Fruit fly (Drosophila melanogaster): Measurements from ENCODE around the gene S-Lap3.

The S-Lap3 gene

DNA sequence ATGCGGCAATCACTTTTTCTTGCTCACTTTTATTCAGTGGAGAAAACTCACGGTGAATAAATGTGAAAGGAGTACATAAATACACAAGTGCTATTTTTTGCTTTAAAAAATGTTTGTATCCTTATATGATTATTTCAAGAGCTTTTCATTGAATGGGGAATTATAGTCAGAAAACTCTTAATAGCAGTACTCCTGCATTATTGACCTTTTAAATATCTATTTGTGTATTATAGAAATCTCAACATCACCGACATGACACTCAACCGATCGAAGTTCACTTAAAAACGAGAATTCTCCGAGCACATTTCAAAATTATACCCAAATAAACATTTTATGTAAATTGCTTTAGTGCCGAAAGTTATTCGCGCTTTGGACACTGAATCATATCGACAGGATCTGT is at the start of gene S-Lap3:
Gene S-Lap3 (plus strand): TSS at position 301 of the 400 bp plus-strand sequence.
- TF ChIP-seq Myc (optimal IDR thresholded peaks at IDR 0.05) (no peak), psq (optimal IDR thresholded peaks at IDR 0.05) (no peak), ttk (optimal IDR thresholded peaks at IDR 0.05) (no peak), Sin3A (optimal IDR thresholded peaks at IDR 0.05) (no peak), h (optimal IDR thresholded peaks at IDR 0.05) (no peak), insv (optimal IDR thresholded peaks at IDR 0.05) (no peak)

DNA sequence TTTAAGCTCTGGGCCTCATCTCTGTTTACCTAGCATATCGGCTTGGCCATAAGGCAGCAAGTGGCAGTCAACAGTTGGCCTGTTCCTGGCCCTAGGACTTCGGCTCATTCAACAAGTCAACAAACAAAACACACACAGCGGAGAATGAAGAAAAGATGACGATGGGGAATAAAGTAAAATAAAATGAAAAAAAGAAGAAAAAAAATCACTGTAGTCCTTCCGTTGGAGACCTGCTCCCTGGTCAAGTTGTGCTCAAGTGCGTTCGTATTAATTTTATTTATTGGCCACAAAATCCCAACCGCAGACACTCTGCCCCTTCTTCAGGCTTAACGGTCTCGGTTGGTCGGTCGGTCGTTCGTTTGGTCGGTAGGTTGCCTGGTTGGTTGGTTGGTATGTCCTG is 46.6 kb upstream of the S-Lap3 start:
- TF ChIP-seq insv (optimal IDR thresholded peaks at IDR 0.05) (no peak), Myc (optimal IDR thresholded peaks at IDR 0.05) (no peak), psq (optimal IDR thresholded peaks at IDR 0.05) (no peak), h (optimal IDR thresholded peaks at IDR 0.05) (no peak), ttk (optimal IDR thresholded peaks at IDR 0.05) (no peak), Sin3A (optimal IDR thresholded peaks at IDR 0.05) (no peak)

DNA sequence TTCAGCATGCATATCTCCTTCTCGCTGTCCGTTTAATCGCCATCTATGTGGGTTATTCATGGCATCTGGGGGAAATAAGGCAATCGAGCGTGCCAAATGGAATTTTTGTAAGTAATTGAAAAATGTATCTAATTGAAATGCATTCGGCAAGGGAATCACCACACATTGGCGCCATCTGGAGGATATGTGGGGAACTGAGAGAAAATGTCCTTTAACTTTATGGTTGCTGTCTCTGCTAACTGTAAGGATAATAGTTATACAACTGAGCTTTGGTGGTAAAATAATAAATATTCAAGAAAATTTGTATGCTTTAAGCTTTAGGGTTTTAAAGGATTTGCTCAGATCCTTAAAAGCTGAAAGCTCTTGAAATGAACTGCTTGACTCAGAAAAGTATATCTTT is 37.7 kb upstream of the S-Lap3 start:
- no peak for TF ChIP-seq insv (optimal IDR thresholded peaks at IDR 0.05)
- TF ChIP-seq Myc (optimal IDR thresholded peaks at IDR 0.05) = no peak
- no peak for TF ChIP-seq psq (optimal IDR thresholded peaks at IDR 0.05)
- no peak for TF ChIP-seq h (optimal IDR thresholded peaks at IDR 0.05)
- no peak for TF ChIP-seq ttk (optimal IDR thresholded peaks at IDR 0.05)
- TF ChIP-seq Sin3A (optimal IDR thresholded peaks at IDR 0.05) = no peak

DNA sequence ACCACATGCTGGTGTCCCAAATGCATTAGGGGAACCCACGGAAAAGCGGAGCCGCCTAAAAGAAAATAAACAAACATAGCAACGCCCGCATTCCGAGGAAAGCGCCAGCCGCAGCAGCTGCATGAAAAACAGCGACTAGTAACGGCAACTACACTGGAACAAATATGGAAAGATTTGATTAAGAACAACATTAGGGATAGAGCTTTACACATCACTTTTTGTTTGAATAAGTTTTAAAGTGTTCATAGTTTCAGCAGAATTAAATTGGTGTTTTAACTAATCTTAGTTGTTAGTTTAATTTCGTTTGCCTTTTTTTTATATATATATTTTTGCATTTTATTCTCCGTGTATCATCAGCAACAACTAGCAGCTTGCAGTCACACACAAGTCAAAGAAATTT is 37.0 kb upstream of the S-Lap3 start:
- no peak for TF ChIP-seq psq (optimal IDR thresholded peaks at IDR 0.05)
- TF ChIP-seq ttk (optimal IDR thresholded peaks at IDR 0.05) = no peak
- TF ChIP-seq Myc (optimal IDR thresholded peaks at IDR 0.05) = no peak
- no peak for TF ChIP-seq insv (optimal IDR thresholded peaks at IDR 0.05)
- TF ChIP-seq h (optimal IDR thresholded peaks at IDR 0.05) = no peak
- no peak for TF ChIP-seq Sin3A (optimal IDR thresholded peaks at IDR 0.05)

DNA sequence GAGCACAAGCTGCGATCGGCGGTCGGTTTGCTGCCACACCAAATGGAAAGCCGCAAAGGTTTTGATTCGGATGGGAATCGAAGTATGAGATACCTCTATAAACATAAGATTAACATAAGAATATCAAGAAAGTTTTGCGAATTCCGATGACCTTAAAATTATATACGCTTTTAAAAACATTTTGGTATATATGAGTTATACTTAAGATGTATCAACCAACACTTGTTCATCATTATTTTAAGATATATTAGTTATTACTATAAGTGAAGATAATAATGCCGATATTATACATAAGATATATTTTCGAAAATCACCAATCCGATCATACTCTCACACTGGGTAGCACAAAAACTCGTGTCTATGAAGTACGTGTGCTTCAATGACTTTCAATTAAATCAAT is 36.2 kb upstream of the S-Lap3 start:
- TF ChIP-seq Sin3A (optimal IDR thresholded peaks at IDR 0.05) (no peak), Myc (optimal IDR thresholded peaks at IDR 0.05) (no peak), ttk (optimal IDR thresholded peaks at IDR 0.05) (no peak), h (optimal IDR thresholded peaks at IDR 0.05) (no peak)

DNA sequence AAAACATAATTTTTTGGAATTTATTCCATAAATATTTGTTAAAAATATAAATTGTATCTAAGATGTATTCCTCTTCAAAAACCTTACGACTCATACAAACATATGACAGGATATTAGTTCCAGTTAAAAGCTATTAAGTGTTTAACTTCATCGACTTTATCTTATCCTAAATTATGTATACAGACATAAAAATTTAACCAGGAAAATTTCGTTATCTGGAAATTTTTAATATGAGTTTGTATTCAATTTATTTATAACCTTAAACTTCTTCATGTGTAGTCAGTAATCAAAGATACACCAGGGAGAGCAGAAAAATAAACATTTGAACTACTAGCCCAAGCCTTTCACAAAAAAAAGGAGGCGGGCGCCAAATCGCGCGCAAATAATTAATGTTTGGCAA is 35.5 kb upstream of the S-Lap3 start:
- TF ChIP-seq Sin3A (optimal IDR thresholded peaks at IDR 0.05) (no peak), psq (optimal IDR thresholded peaks at IDR 0.05) (no peak), ttk (optimal IDR thresholded peaks at IDR 0.05) (no peak), Myc (optimal IDR thresholded peaks at IDR 0.05) (no peak), h (optimal IDR thresholded peaks at IDR 0.05) (no peak), insv (optimal IDR thresholded peaks at IDR 0.05) (no peak)

DNA sequence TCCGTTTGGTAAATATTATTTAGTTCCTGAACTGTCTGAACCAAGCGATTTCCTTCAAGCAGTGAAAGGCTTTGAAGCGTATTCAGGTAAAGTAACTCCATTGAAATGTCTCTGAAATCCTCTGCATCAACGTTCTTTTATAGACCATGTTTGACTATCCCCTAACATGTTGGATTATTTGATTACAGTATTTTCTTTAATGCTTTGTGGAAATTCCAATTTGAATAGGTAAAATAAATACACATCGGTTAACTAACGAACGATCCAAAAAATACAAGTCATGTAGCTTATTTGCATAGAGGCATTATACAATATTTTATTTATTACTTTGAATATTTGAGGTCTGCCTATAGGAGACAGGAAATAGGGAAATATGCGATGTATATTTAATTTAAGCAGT is 33.1 kb upstream of the S-Lap3 start, which contains the start of gene Ir67b:
Gene Ir67b (minus strand): TSS at position 101 of the 400 bp plus-strand sequence.
- TF ChIP-seq h (optimal IDR thresholded peaks at IDR 0.05) (no peak), insv (optimal IDR thresholded peaks at IDR 0.05) (no peak), psq (optimal IDR thresholded peaks at IDR 0.05) (no peak), ttk (optimal IDR thresholded peaks at IDR 0.05) (no peak), Sin3A (optimal IDR thresholded peaks at IDR 0.05) (no peak), Myc (optimal IDR thresholded peaks at IDR 0.05) (no peak)

DNA sequence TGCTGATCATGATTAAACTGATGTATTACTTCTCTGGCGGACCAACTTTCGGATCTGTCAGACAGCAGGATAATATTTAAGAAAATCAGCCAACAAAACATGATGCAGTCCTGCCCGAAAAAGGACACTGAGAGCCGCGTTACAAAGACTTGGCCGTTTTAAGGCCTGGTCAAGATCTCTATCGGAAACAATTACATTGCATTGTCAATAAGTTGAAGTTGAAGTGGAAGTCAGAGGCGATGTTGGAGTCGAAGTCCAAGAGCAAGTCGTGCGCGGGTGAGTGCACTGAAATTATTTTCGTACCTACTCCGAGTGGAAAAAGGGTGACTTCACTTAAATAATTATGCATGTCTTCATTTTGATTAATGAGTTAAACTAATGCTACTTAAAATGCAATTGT is 31.0 kb upstream of the S-Lap3 start, which contains the start of gene Ir67c:
Gene Ir67c (minus strand): TSS at position 101 of the 400 bp plus-strand sequence.
- TF ChIP-seq h (optimal IDR thresholded peaks at IDR 0.05) (no peak), Sin3A (optimal IDR thresholded peaks at IDR 0.05) (no peak), psq (optimal IDR thresholded peaks at IDR 0.05) (no peak), insv (optimal IDR thresholded peaks at IDR 0.05) (no peak), ttk (optimal IDR thresholded peaks at IDR 0.05) (no peak), Myc (optimal IDR thresholded peaks at IDR 0.05) (no peak)

DNA sequence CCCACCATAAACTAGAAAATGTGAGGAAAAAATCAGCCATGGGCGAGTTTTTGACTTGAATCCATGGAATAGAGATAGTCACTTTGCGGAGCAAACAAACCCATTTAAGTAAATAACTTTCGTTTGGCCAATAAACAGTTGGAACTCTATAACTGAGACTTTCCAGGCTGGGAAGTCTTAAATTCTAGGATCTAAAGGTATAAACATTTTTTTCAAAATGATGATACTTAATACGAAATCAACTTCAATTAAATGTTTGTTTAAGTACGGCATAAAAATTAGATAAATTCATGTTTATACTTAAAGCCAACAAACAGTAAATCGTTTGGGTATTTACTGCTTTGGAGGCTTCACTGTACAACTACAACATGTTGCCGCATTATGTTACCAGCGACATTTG is 25.1 kb upstream of the S-Lap3 start:
- no peak for TF ChIP-seq psq (optimal IDR thresholded peaks at IDR 0.05)
- no peak for TF ChIP-seq Myc (optimal IDR thresholded peaks at IDR 0.05)
- TF ChIP-seq h (optimal IDR thresholded peaks at IDR 0.05) = no peak
- no peak for TF ChIP-seq ttk (optimal IDR thresholded peaks at IDR 0.05)
- TF ChIP-seq insv (optimal IDR thresholded peaks at IDR 0.05) = no peak
- no peak for TF ChIP-seq Sin3A (optimal IDR thresholded peaks at IDR 0.05)

DNA sequence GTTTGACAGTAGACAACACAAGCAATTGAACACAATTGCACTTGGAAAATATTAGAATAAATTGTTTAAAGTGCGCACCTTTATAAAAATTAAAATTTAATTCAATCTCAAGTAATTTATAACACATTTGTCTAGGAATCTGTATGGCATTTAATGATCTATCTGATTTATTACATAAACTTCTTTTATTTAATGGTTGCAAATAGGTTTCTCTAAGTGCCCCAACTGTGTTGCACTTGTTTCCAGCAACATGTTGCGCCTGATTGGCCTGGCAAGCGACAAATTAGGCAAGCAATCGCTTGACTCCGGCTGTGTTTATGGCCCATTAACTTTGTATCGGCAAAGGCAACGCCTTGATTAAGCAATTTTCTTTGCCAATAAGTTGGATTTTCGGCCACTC is 24.5 kb upstream of the S-Lap3 start:
- TF ChIP-seq ttk (optimal IDR thresholded peaks at IDR 0.05) (no peak), insv (optimal IDR thresholded peaks at IDR 0.05) (no peak), psq (optimal IDR thresholded peaks at IDR 0.05) (no peak), h (optimal IDR thresholded peaks at IDR 0.05) (no peak), Myc (optimal IDR thresholded peaks at IDR 0.05) (no peak), Sin3A (optimal IDR thresholded peaks at IDR 0.05) (no peak)

DNA sequence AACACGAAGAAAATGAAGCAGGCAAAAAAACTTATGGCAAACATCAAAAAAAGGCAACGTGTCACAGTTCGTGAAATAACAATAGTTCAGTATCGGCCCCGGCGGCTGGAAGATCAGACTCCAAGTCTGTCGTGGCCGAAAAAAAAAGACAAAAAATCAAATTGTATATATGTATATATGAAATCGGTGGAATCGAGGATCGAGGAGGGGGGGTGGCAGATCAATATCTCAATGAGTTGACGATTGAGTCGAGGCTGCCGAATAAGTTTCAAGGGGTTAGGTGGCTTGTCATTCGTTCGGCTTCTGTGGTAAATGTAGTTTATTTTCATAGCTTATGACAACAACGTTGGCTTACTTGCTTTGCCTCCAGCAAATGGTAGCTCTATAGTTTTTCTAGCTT is 22.5 kb upstream of the S-Lap3 start:
- TF ChIP-seq Sin3A (optimal IDR thresholded peaks at IDR 0.05) (no peak), ttk (optimal IDR thresholded peaks at IDR 0.05) (no peak), Myc (optimal IDR thresholded peaks at IDR 0.05) (no peak), h (optimal IDR thresholded peaks at IDR 0.05) (no peak), psq (optimal IDR thresholded peaks at IDR 0.05) (no peak), insv (optimal IDR thresholded peaks at IDR 0.05) (no peak)

DNA sequence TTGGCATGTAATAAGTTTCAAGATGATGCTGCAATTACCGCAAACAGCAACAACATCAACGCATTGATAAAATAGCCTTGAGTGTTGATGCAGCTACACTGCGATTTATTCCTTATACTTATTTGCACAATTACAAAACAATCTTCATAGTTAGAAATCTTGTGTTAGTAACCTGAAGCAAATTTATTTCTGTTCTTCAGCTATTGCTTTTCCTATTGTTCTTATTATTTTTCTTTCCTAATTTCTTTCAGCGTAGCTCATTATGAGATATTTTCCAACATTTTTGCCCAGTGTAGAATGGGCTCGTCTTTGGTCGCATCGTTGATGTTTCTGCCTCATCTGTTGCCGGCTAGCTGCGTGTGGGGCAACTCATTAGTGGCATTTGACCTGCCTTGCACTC is 21.0 kb upstream of the S-Lap3 start:
- no peak for TF ChIP-seq Myc (optimal IDR thresholded peaks at IDR 0.05)
- no peak for TF ChIP-seq psq (optimal IDR thresholded peaks at IDR 0.05)
- no peak for TF ChIP-seq ttk (optimal IDR thresholded peaks at IDR 0.05)
- TF ChIP-seq insv (optimal IDR thresholded peaks at IDR 0.05) = no peak
- TF ChIP-seq Sin3A (optimal IDR thresholded peaks at IDR 0.05) = no peak
- no peak for TF ChIP-seq h (optimal IDR thresholded peaks at IDR 0.05)

DNA sequence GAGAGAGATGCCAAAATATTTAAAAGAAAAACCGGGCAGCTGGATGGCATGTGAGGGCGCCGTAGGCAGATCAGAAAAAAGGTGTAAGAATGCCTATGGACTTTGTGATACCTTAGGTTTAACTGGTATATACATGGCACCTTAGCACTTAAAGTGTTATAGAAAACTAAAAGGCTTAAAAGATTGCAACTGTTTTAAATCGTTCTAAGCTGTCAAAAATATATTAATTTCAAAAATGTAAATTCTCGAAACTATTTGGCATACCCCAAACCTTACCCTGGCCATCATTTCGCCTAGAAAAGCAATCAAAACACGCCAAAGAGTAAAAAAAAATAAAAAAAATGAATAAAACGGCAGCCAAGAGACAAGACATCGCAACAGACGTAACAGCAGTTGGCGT is 18.0 kb upstream of the S-Lap3 start:
- TF ChIP-seq Sin3A (optimal IDR thresholded peaks at IDR 0.05) (no peak), ttk (optimal IDR thresholded peaks at IDR 0.05) (no peak), Myc (optimal IDR thresholded peaks at IDR 0.05) (no peak), h (optimal IDR thresholded peaks at IDR 0.05) (no peak), insv (optimal IDR thresholded peaks at IDR 0.05) (no peak), psq (optimal IDR thresholded peaks at IDR 0.05) (no peak)

All from Kc167 (cell line).